Worm (Caenorhabditis elegans) whole organism, young adult: Measurements from ENCODE around the gene srx-62.

ENCODE experiments used
- B0019.2 ChIP-seq: fragments of 200-800 bp; sonication (Bioruptor generic); conservative IDR thresholded peaks from 2 replicates; pipeline ENCODE4 v1.3.6; 2022; ENCODE audit warnings: missing genetic modification reagents, missing genetic modification characterization, missing compliant biosample characterization
- C17E4.6 ChIP-seq: fragments of 200-800 bp; sonication (Bioruptor generic); IDR thresholded peaks from 2 replicates; pipeline ENCODE4 v1.3.6; 2022; ENCODE audit warnings: missing genetic modification reagents, missing genetic modification characterization, missing compliant biosample characterization
- F22D6.2 ChIP-seq: sonication (generic microtip); optimal IDR thresholded peaks from 2 replicates; lab custom pipeline; 2016; ENCODE audit warnings: mild to moderate bottlenecking, missing genetic modification characterization, missing compliant biosample characterization
- F37B4.10 ChIP-seq: fragments of 200-800 bp; sonication (Bioruptor generic); IDR thresholded peaks from 2 replicates; pipeline ENCODE4 v1.3.6; 2022; ENCODE audit warnings: missing genetic modification characterization, missing compliant biosample characterization
- F52B5.7 ChIP-seq: sonication (generic microtip); optimal IDR thresholded peaks from 2 replicates; lab custom pipeline; 2016; ENCODE audit warnings: mild to moderate bottlenecking, missing genetic modification characterization, missing compliant biosample characterization
- Y56A3A.18 ChIP-seq: fragments of 200-800 bp; sonication (Bioruptor generic); IDR thresholded peaks from 2 replicates; pipeline ENCODE4 v1.3.6; 2022; ENCODE audit warnings: missing genetic modification reagents, missing genetic modification characterization, missing compliant biosample characterization
- Y67H2A.10 ChIP-seq: fragments of 200-800 bp; sonication (Bioruptor generic); conservative IDR thresholded peaks from 2 replicates; pipeline ENCODE4 v1.3.6; 2022; ENCODE audit warnings: missing genetic modification reagents, missing genetic modification characterization, missing compliant biosample characterization
- Y79H2A.3 ChIP-seq: fragments of 200-800 bp; sonication (Bioruptor generic); conservative IDR thresholded peaks from 2 replicates; pipeline ENCODE4 v1.3.6; 2022; ENCODE audit warnings: missing genetic modification reagents, missing genetic modification characterization, missing compliant biosample characterization
- ZK185.1 ChIP-seq: sonication (generic microtip); optimal IDR thresholded peaks from 2 replicates; lab custom pipeline; 2016; ENCODE audit warnings: mild to moderate bottlenecking, missing genetic modification characterization, missing compliant biosample characterization; ENCODE audit not compliant: poor library complexity, severe bottlenecking
- akir-1 ChIP-seq: fragments of 200-800 bp; sonication (Bioruptor generic); optimal IDR thresholded peaks from 2 replicates; lab custom pipeline; 2018; ENCODE audit warnings: mild to moderate bottlenecking, missing genetic modification characterization, moderate library complexity, missing compliant biosample characterization
- aptf-3 ChIP-seq: fragments of 200-800 bp; sonication (Bioruptor generic); IDR thresholded peaks from 2 replicates; pipeline ENCODE4 v1.3.6; 2022; ENCODE audit warnings: missing genetic modification characterization, missing compliant biosample characterization
- bed-2 ChIP-seq: fragments of 200-800 bp; sonication (Bioruptor generic); IDR thresholded peaks from 2 replicates; pipeline ENCODE4 v1.3.6; 2022; ENCODE audit warnings: missing genetic modification reagents, missing genetic modification characterization, missing compliant biosample characterization
- cebp-1 ChIP-seq, 2 experiments: fragments of 200-800 bp in 1 of 2; sonication (Bioruptor generic) in 1 of 2; sonication (generic microtip) in 1 of 2; IDR thresholded peaks in 1 of 2; optimal IDR thresholded peaks in 1 of 2; 2 replicates each; pipeline versions ENCODE4 v1.3.6 to Lab custom; 2017 to 2022; ENCODE audit warnings: missing compliant biosample characterization in 2 of 2, missing genetic modification characterization in 2 of 2, mild to moderate bottlenecking in 1 of 2, missing genetic modification reagents in 1 of 2, moderate library complexity in 1 of 2
- ceh-40 ChIP-seq: fragments of 200-800 bp; sonication (Bioruptor generic); IDR thresholded peaks from 2 replicates; pipeline ENCODE4 v1.3.6; 2022; ENCODE audit warnings: missing genetic modification characterization, missing compliant biosample characterization
- ceh-58 ChIP-seq: fragments of 200-800 bp; sonication (Bioruptor generic); IDR thresholded peaks from 2 replicates; pipeline ENCODE4 v1.3.6; 2022; ENCODE audit warnings: missing genetic modification characterization, missing compliant biosample characterization
- ceh-91 ChIP-seq: fragments of 200-800 bp; sonication (Bioruptor generic); IDR thresholded peaks from 2 replicates; pipeline ENCODE4 v1.3.6; 2022; ENCODE audit warnings: missing genetic modification reagents, missing genetic modification characterization, missing compliant biosample characterization
- dpff-1 ChIP-seq: sonication (generic microtip); optimal IDR thresholded peaks from 2 replicates; lab custom pipeline; 2017; ENCODE audit warnings: mild to moderate bottlenecking, missing genetic modification characterization, missing compliant biosample characterization
- gei-17 ChIP-seq: fragments of 200-800 bp; sonication (Bioruptor generic); optimal IDR thresholded peaks from 2 replicates; lab custom pipeline; 2018; ENCODE audit warnings: mild to moderate bottlenecking, missing genetic modification characterization, missing compliant biosample characterization
- lag-1 ChIP-seq: fragments of 200-800 bp; sonication (Bioruptor generic); IDR thresholded peaks from 2 replicates; pipeline ENCODE4 v1.3.6; 2022; ENCODE audit warnings: missing genetic modification reagents, missing genetic modification characterization, missing compliant biosample characterization
- let-607 ChIP-seq, 2 experiments: fragments of 200-800 bp in 1 of 2; sonication (Bioruptor generic) in 1 of 2; sonication (generic microtip) in 1 of 2; optimal IDR thresholded peaks; 2 replicates each; lab custom pipeline; 2016 to 2018; ENCODE audit warnings: mild to moderate bottlenecking in 2 of 2, missing compliant biosample characterization in 2 of 2, missing genetic modification characterization in 2 of 2, moderate library complexity in 2 of 2, missing genotype in 1 of 2
- lin-40 ChIP-seq: sonication (generic microtip); optimal IDR thresholded peaks from 2 replicates; lab custom pipeline; 2016; ENCODE audit warnings: missing genetic modification characterization, mild to moderate bottlenecking, missing compliant biosample characterization, missing genotype, missing genetic modification reagents
- mes-4 ChIP-seq: sonication (generic microtip); optimal IDR thresholded peaks from 2 replicates; lab custom pipeline; 2016; ENCODE audit warnings: missing genotype, missing genetic modification characterization, missing compliant biosample characterization
- nhr-80 ChIP-seq: sonication (generic microtip); optimal IDR thresholded peaks from 2 replicates; lab custom pipeline; 2016; ENCODE audit warnings: missing genetic modification characterization, missing compliant biosample characterization
- nhr-90 ChIP-seq: sonication (generic microtip); optimal IDR thresholded peaks from 2 replicates; lab custom pipeline; 2016; ENCODE audit warnings: missing genotype, mild to moderate bottlenecking, missing genetic modification characterization, missing compliant biosample characterization
- pha-4 ChIP-seq: fragments of 150-350 bp; sonication (generic microtip); optimal IDR thresholded peaks from 2 replicates; lab custom pipeline; 2014; ENCODE audit warnings: missing biosample characterization, missing genetic modification reagents, missing genetic modification characterization
- rec-8 ChIP-seq, 2 experiments: sonication (generic microtip); optimal IDR thresholded peaks; 2 replicates each; lab custom pipeline; 2016; ENCODE audit warnings: mild to moderate bottlenecking in 2 of 2, missing genetic modification characterization in 2 of 2, missing genetic modification reagents in 2 of 2, missing genotype in 2 of 2, missing biosample characterization in 1 of 2, missing compliant biosample characterization in 1 of 2, moderate library complexity in 1 of 2
- rpc-1 ChIP-seq, 2 experiments: fragments of 150-350 bp in 1 of 2; sonication (generic microtip) in 1 of 2; optimal IDR thresholded peaks; 2 replicates each; lab custom pipeline; 2014 to 2018; ENCODE audit warnings: missing biosample characterization in 1 of 2, missing genetic modification characterization in 1 of 2, missing genetic modification reagents in 1 of 2, missing genotype in 1 of 2
- snpc-1.1 ChIP-seq: sonication (generic microtip); optimal IDR thresholded peaks from 2 replicates; lab custom pipeline; 2017; ENCODE audit warnings: missing genetic modification characterization, mild to moderate bottlenecking, missing compliant biosample characterization, antibody characterized with exemption, moderate library complexity, missing genotype, missing genetic modification reagents; ENCODE audit not compliant: insufficient read depth
- snpc-4 ChIP-seq, 5 experiments: fragments of 150-350 bp in 1 of 5; sonication (generic microtip) in 4 of 5; optimal IDR thresholded peaks; 2 replicates each; lab custom pipeline; 2014 to 2018; ENCODE audit warnings: missing genetic modification characterization in 5 of 5, missing biosample characterization in 3 of 5, antibody characterized with exemption in 2 of 5, mild to moderate bottlenecking in 2 of 5, missing compliant biosample characterization in 2 of 5, missing genotype in 2 of 5, moderate library complexity in 2 of 5, missing genetic modification reagents in 1 of 5
- tlf-1 ChIP-seq: fragments of 200-800 bp; sonication (Bioruptor generic); optimal IDR thresholded peaks from 2 replicates; lab custom pipeline; 2018; ENCODE audit warnings: mild to moderate bottlenecking, missing genetic modification characterization, missing compliant biosample characterization
- zfh-2 ChIP-seq: fragments of 200-800 bp; sonication (Bioruptor generic); conservative IDR thresholded peaks from 2 replicates; pipeline ENCODE4 v1.3.6; 2022; ENCODE audit warnings: missing genetic modification reagents, missing genetic modification characterization, missing compliant biosample characterization
- ztf-18 ChIP-seq: sonication (generic microtip); optimal IDR thresholded peaks from 2 replicates; lab custom pipeline; 2016; ENCODE audit warnings: missing genotype, mild to moderate bottlenecking, missing genetic modification characterization, missing compliant biosample characterization
- ztf-26 ChIP-seq: sonication (generic microtip); optimal IDR thresholded peaks from 2 replicates; lab custom pipeline; 2017; ENCODE audit warnings: missing genetic modification characterization, missing compliant biosample characterization
- ztf-3 ChIP-seq: fragments of 200-800 bp; sonication (Bioruptor generic); optimal IDR thresholded peaks from 2 replicates; lab custom pipeline; 2018; ENCODE audit warnings: mild to moderate bottlenecking, missing genetic modification characterization, missing compliant biosample characterization

srx-62 gene

DNA sequence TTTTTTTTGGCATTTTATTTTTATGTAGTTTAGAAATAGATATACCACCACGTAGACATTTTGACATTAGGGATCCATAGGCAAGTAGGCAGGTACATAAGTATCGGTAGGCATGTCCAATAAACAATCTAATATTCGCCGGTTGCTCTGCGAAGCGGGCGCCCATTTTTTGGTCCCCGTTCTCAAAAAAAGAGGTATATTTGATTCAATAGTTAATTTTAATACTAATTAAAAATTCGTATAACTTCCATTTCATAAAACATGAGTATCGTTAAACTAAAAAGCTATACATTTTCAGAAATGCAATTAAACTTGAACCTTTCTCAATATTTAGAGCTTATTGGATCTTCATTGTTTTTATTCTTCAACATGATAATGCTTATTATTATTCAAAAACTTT is 18.8 kb downstream of the srx-62 start, which contains the start of gene str-83:
Gene str-83 (plus strand): TSS at position 301 of the 400 bp plus-strand sequence.
- TF ChIP-seq mes-4 (tag; lab: Kevin White, UChicago) (no peak), rec-8 (tag; optimal IDR thresholded peaks at IDR 0.05; lab: Kevin White, UChicago) (no peak), pha-4 (tag; lab: Kevin White, UChicago) (no peak), F37B4.10 (no peak), ceh-58 (GFP tag; lab: Robert Waterston, UW) (no peak), lag-1 (GFP tag; lab: Robert Waterston, UW) (no peak), Y67H2A.10 (GFP tag; lab: Robert Waterston, UW) (no peak), bed-2 (GFP tag; lab: Robert Waterston, UW) (no peak), snpc-4 (GFP tag; optimal IDR thresholded peaks at IDR 0.05; lab: Kevin White, UChicago) (no peak), snpc-4 (tag; optimal IDR thresholded peaks at IDR 0.05; lab: Kevin White, UChicago) (no peak), snpc-1.1 (no peak), ZK185.1 (tag; lab: Kevin White, UChicago) (no peak), ceh-91 (GFP tag; lab: Robert Waterston, UW) (no peak), ztf-3 (no peak)

ce11 chrV:3974361-3974760 is 21.4 kb downstream of the srx-62 start, which contains the start of gene str-82:
TSS of gene str-82 (plus strand) at chrV:3974661.
- TF ChIP-seq Y56A3A.18 (GFP tag; lab: Robert Waterston, UW), result no peak
- TF ChIP-seq dpff-1 (tag; lab: Kevin White, UChicago), result no peak
- no peak for TF ChIP-seq akir-1 (GFP tag; lab: Kevin White, UChicago)
- TF ChIP-seq ceh-40 (GFP tag; lab: Robert Waterston, UW), result no peak
- TF ChIP-seq gei-17 (GFP tag; lab: Kevin White, UChicago), result no peak
- TF ChIP-seq Y79H2A.3 (GFP tag; lab: Robert Waterston, UW), result no peak
- TF ChIP-seq tlf-1 (GFP tag; lab: Kevin White, UChicago), result no peak

- TF ChIP-seq rpc-1 (optimal IDR thresholded peaks at IDR 0.05; lab: Kevin White, UChicago) (no peak), rpc-1 (tag; optimal IDR thresholded peaks at IDR 0.05; lab: Kevin White, UChicago) (no peak), let-607 (tag; optimal IDR thresholded peaks at IDR 0.05; lab: Kevin White, UChicago) (no peak), ztf-18 (tag; lab: Kevin White, UChicago) (no peak), C17E4.6 (GFP tag; lab: Robert Waterston, UW) (no peak), cebp-1 (GFP tag; IDR thresholded peaks at IDR 0.05; lab: Robert Waterston, UW) (no peak), cebp-1 (tag; optimal IDR thresholded peaks at IDR 0.05; lab: Kevin White, UChicago) (no peak), zfh-2 (GFP tag; lab: Robert Waterston, UW) (no peak), aptf-3 (GFP tag; lab: Robert Waterston, UW) (no peak), lin-40 (tag; lab: Kevin White, UChicago) (no peak), F52B5.7 (tag; lab: Kevin White, UChicago) (no peak), rec-8 (tag; optimal IDR thresholded peaks at IDR 0.05; lab: Kevin White, UChicago) (no peak), ztf-3 (no peak), B0019.2 (no peak), F22D6.2 (no peak)
Measured at ce11 chrV:3972846-3973245, 22.9 kb downstream of the srx-62 start, which contains the start of gene cyp-34A10. TSS of gene cyp-34A10 (minus strand) at chrV:3972991.

DNA sequence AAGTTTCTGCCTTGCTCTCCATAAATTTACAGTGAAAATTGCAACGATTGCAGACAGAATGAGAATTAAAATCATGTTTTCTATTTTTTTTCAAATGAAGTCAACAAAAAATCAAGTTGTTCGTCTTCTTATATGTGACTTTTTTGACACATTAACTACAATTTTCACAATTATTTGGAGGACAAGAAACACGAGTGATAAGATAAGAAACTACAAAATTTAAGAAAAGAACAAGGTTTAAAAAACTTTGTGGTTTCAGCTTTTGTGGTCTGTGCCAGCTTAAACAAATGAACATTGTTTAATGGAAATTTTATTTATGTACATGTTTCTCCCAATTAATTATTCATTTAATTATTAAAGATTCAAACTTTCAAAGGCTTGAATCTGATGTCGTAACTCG is 25.3 kb downstream of the srx-62 start, which contains the start of gene cyp-34A9:
Gene cyp-34A9 (minus strand): TSS at position 131 of the 400 bp plus-strand sequence.
- peak; percentile 42 for TF ChIP-seq nhr-80 (tag; lab: Kevin White, UChicago)
- TF ChIP-seq ztf-26 (tag; lab: Kevin White, UChicago), result no peak
- TF ChIP-seq nhr-90, result no peak
